Fruit fly (Drosophila melanogaster) whole organism, embryonic: Measurements from ENCODE around the gene RhoGDI.

ENCODE experiments used
- BEAF-32 ChIP-seq: fragments of 200-800 bp; sonication (Bioruptor generic); optimal IDR thresholded peaks from 3 replicates; lab custom pipeline; 2017; ENCODE audit warnings: missing biosample characterization, missing genetic modification characterization, mild to moderate bottlenecking, moderate library complexity, missing genetic modification reagents
- CG10462 ChIP-seq: fragments of 200-800 bp; sonication (Bioruptor generic); optimal IDR thresholded peaks from 2 replicates; lab custom pipeline; 2016; ENCODE audit warnings: missing biosample characterization, missing genetic modification characterization
- CG11456 ChIP-seq: fragments of 200-800 bp; sonication (Bioruptor generic); IDR thresholded peaks from 3 replicates; pipeline ENCODE4 v1.3.6; 2022; ENCODE audit warnings: missing biosample characterization, missing genetic modification characterization
- CG11696 ChIP-seq: fragments of 200-800 bp; sonication (Bioruptor generic); IDR thresholded peaks from 2 replicates; pipeline ENCODE4 v1.3.6; 2022; ENCODE audit warnings: missing biosample characterization, missing genetic modification characterization
- CG13624 ChIP-seq: fragments of 200-800 bp; sonication (Bioruptor generic); optimal IDR thresholded peaks from 2 replicates; lab custom pipeline; 2016; ENCODE audit warnings: missing biosample characterization, missing genetic modification characterization
- CG14441 ChIP-seq: fragments of 200-800 bp; sonication (Bioruptor generic); IDR thresholded peaks from 2 replicates; pipeline ENCODE4 v1.3.6; 2022; ENCODE audit warnings: missing biosample characterization, missing genetic modification characterization
- CG14965 ChIP-seq: fragments of 200-800 bp; sonication (Bioruptor generic); optimal IDR thresholded peaks from 2 replicates; lab custom pipeline; 2016; ENCODE audit warnings: missing biosample characterization, missing genetic modification characterization, borderline replicate concordance
- CG17186 ChIP-seq: fragments of 200-800 bp; sonication (Bioruptor generic); optimal IDR thresholded peaks from 3 replicates; lab custom pipeline; 2017; ENCODE audit warnings: missing biosample characterization, missing genetic modification reagents, missing genetic modification characterization
- CG17385 ChIP-seq: fragments of 200-800 bp; sonication (Bioruptor generic); optimal IDR thresholded peaks from 3 replicates; lab custom pipeline; 2018; ENCODE audit warnings: missing biosample characterization, mild to moderate bottlenecking, missing genetic modification characterization
- CG17612 ChIP-seq: fragments of 200-800 bp; sonication (Bioruptor generic); IDR thresholded peaks from 2 replicates; pipeline ENCODE4 v1.3.6; 2022; ENCODE audit warnings: missing biosample characterization, missing genetic modification characterization
- CG2120 ChIP-seq: fragments of 200-800 bp; sonication (Bioruptor generic); optimal IDR thresholded peaks from 3 replicates; lab custom pipeline; 2016; ENCODE audit warnings: missing biosample characterization, missing genetic modification characterization
- CG2712 ChIP-seq: fragments of 200-800 bp; optimal IDR thresholded peaks from 3 replicates; lab custom pipeline; 2019; ENCODE audit warnings: missing biosample characterization, mild to moderate bottlenecking, missing genetic modification characterization, moderate library complexity
- CG33557 ChIP-seq: fragments of 200-800 bp; sonication (Bioruptor generic); optimal IDR thresholded peaks from 2 replicates; lab custom pipeline; 2019; ENCODE audit warnings: missing biosample characterization, mild to moderate bottlenecking, missing genetic modification characterization, moderate library complexity
- CG6689 ChIP-seq: fragments of 200-800 bp; sonication (Bioruptor generic); IDR thresholded peaks from 2 replicates; pipeline ENCODE4 v1.3.6; 2022; ENCODE audit warnings: missing biosample characterization, missing genetic modification characterization
- CG6791 ChIP-seq: fragments of 200-800 bp; sonication (Bioruptor generic); IDR thresholded peaks from 3 replicates; pipeline ENCODE4 v1.3.6; 2022; ENCODE audit warnings: missing biosample characterization, missing genetic modification characterization; ENCODE audit not compliant: partially characterized antibody
- CG7271 ChIP-seq: fragments of 200-800 bp; sonication (Bioruptor generic); optimal IDR thresholded peaks from 2 replicates; lab custom pipeline; 2018; ENCODE audit warnings: missing biosample characterization, mild to moderate bottlenecking, missing genetic modification characterization, moderate library complexity
- CG7372 ChIP-seq: fragments of 200-800 bp; sonication (Bioruptor generic); IDR thresholded peaks from 2 replicates; pipeline ENCODE4 v1.3.6; 2022; ENCODE audit warnings: missing biosample characterization, missing genetic modification characterization
- CG7963 ChIP-seq: fragments of 200-800 bp; sonication (Bioruptor generic); IDR thresholded peaks from 3 replicates; pipeline ENCODE4 v1.3.6; 2022; ENCODE audit warnings: missing biosample characterization, missing genetic modification characterization; ENCODE audit not compliant: partially characterized antibody
- CG9437 ChIP-seq: fragments of 200-800 bp; sonication (Bioruptor generic); optimal IDR thresholded peaks from 2 replicates; lab custom pipeline; 2018; ENCODE audit warnings: missing biosample characterization, mild to moderate bottlenecking, missing genetic modification characterization
- D19B ChIP-seq: fragments of 200-800 bp; sonication (Bioruptor generic); optimal IDR thresholded peaks from 2 replicates; lab custom pipeline; 2017; ENCODE audit warnings: missing biosample characterization, mild to moderate bottlenecking, missing genetic modification characterization
- Dll ChIP-seq: fragments of 200-800 bp; sonication (Bioruptor generic); IDR thresholded peaks from 4 replicates; pipeline ENCODE4 v1.3.6; 2022; ENCODE audit warnings: missing biosample characterization, missing genetic modification characterization; ENCODE audit not compliant: partially characterized antibody
- Drgx ChIP-seq: fragments of 200-800 bp; sonication (Bioruptor generic); IDR thresholded peaks from 2 replicates; pipeline ENCODE4 v1.3.6; 2022; ENCODE audit warnings: missing biosample characterization, missing genetic modification characterization
- Fer3 ChIP-seq: fragments of 200-800 bp; sonication (Bioruptor generic); optimal IDR thresholded peaks from 2 replicates; lab custom pipeline; 2018; ENCODE audit warnings: missing biosample characterization, mild to moderate bottlenecking, missing genetic modification characterization, moderate library complexity
- HLH4C ChIP-seq: fragments of 200-800 bp; sonication (Bioruptor generic); IDR thresholded peaks from 3 replicates; pipeline ENCODE4 v1.3.6; 2022; ENCODE audit warnings: missing biosample characterization, missing genetic modification characterization; ENCODE audit not compliant: partially characterized antibody
- Hmr ChIP-seq: fragments of 200-800 bp; sonication (Bioruptor generic); optimal IDR thresholded peaks from 3 replicates; lab custom pipeline; 2017; ENCODE audit warnings: mild to moderate bottlenecking, missing biosample characterization, missing genetic modification reagents, missing genetic modification characterization
- Hmx ChIP-seq: fragments of 200-800 bp; sonication (Bioruptor generic); optimal IDR thresholded peaks from 2 replicates; lab custom pipeline; 2016; ENCODE audit warnings: missing biosample characterization, missing genetic modification characterization
- Hsf ChIP-seq: fragments of 200-800 bp; sonication (Bioruptor generic); optimal IDR thresholded peaks from 3 replicates; lab custom pipeline; 2016; ENCODE audit warnings: missing biosample characterization, missing genetic modification characterization
- Med ChIP-seq: fragments of 200-800 bp; sonication (Bioruptor generic); peaks from one replicate; lab custom pipeline; 2016; ENCODE audit warnings: missing biosample characterization, missing genetic modification characterization, mild to moderate bottlenecking, inconsistent platforms, moderate library complexity
- Rx ChIP-seq: fragments of 200-800 bp; sonication (Bioruptor generic); IDR thresholded peaks from 2 replicates; pipeline ENCODE4 v1.3.6; 2022; ENCODE audit warnings: missing biosample characterization, missing genetic modification characterization
- Side ChIP-seq: fragments of 200-800 bp; sonication (Bioruptor generic); optimal IDR thresholded peaks from 2 replicates; lab custom pipeline; 2016; ENCODE audit warnings: missing biosample characterization, missing genetic modification characterization
- Sin3A ChIP-seq: fragments of >200 bp; optimal IDR thresholded peaks from 2 replicates; lab custom pipeline; 2018
- Taf1 ChIP-seq: fragments of 200-800 bp; sonication (Bioruptor generic); IDR thresholded peaks from 2 replicates; pipeline ENCODE4 v1.3.6; 2022; ENCODE audit warnings: missing biosample characterization, missing genetic modification characterization
- bbx ChIP-seq: fragments of 200-800 bp; sonication (Bioruptor generic); IDR thresholded peaks from 2 replicates; pipeline ENCODE4 v1.3.6; 2022; ENCODE audit warnings: missing biosample characterization, missing genetic modification characterization; ENCODE audit not compliant: partially characterized antibody
- bigmax ChIP-seq: fragments of 200-800 bp; sonication (Bioruptor generic); optimal IDR thresholded peaks from 2 replicates; lab custom pipeline; 2018; ENCODE audit warnings: missing biosample characterization, mild to moderate bottlenecking, missing genetic modification characterization
- crp ChIP-seq, 2 experiments: fragments of 200-800 bp; sonication (Bioruptor generic); optimal IDR thresholded peaks; 2 replicates in 1 of 2; 3 replicates in 1 of 2; lab custom pipeline; 2017; ENCODE audit warnings: missing biosample characterization in 2 of 2, missing genetic modification characterization in 2 of 2, mild to moderate bottlenecking in 1 of 2, moderate library complexity in 1 of 2
- dan ChIP-seq: fragments of 200-800 bp; sonication (Bioruptor generic); IDR thresholded peaks from 2 replicates; pipeline ENCODE4 v1.3.6; 2022; ENCODE audit warnings: missing biosample characterization, missing genetic modification characterization
- danr ChIP-seq: fragments of 200-800 bp; sonication (Bioruptor generic); IDR thresholded peaks from 2 replicates; pipeline ENCODE4 v1.3.6; 2022; ENCODE audit warnings: missing biosample characterization, missing genetic modification characterization
- disco-r ChIP-seq: fragments of 200-800 bp; sonication (Bioruptor generic); optimal IDR thresholded peaks from 2 replicates; lab custom pipeline; 2016; ENCODE audit warnings: missing biosample characterization, missing genetic modification characterization
- ftz-f1 ChIP-seq: fragments of 200-800 bp; sonication (Bioruptor generic); optimal IDR thresholded peaks from 2 replicates; lab custom pipeline; 2016; ENCODE audit warnings: missing biosample characterization, missing genetic modification characterization
- gem ChIP-seq: fragments of 200-800 bp; sonication (Bioruptor generic); optimal IDR thresholded peaks from 2 replicates; lab custom pipeline; 2019; ENCODE audit warnings: missing biosample characterization, mild to moderate bottlenecking, missing genetic modification characterization, moderate library complexity
- kni ChIP-seq: fragments of 200-800 bp; sonication (Bioruptor generic); optimal IDR thresholded peaks from 3 replicates; lab custom pipeline; 2017; ENCODE audit warnings: mild to moderate bottlenecking, missing biosample characterization, missing genetic modification reagents, missing genetic modification characterization
- lab ChIP-seq: fragments of 200-800 bp; sonication (Bioruptor generic); optimal IDR thresholded peaks from 3 replicates; lab custom pipeline; 2017; ENCODE audit warnings: missing biosample characterization, missing genetic modification characterization, mild to moderate bottlenecking, moderate library complexity, missing genetic modification reagents
- peb ChIP-seq: fragments of 200-800 bp; sonication (Bioruptor generic); IDR thresholded peaks from 2 replicates; pipeline ENCODE4 v1.3.6; 2022; ENCODE audit warnings: missing biosample characterization, missing genetic modification characterization
- pros ChIP-seq: fragments of 200-800 bp; sonication (Bioruptor generic); optimal IDR thresholded peaks from 3 replicates; lab custom pipeline; 2019; ENCODE audit warnings: missing biosample characterization, mild to moderate bottlenecking, missing genetic modification characterization, moderate library complexity
- pum ChIP-seq: fragments of 200-800 bp; sonication (Bioruptor generic); optimal IDR thresholded peaks from 2 replicates; lab custom pipeline; 2016; ENCODE audit warnings: missing biosample characterization, missing genetic modification characterization
- repo ChIP-seq: fragments of 200-800 bp; sonication (Bioruptor generic); optimal IDR thresholded peaks from 2 replicates; lab custom pipeline; 2016; ENCODE audit warnings: missing biosample characterization, missing genetic modification characterization
- rib ChIP-seq: fragments of 200-800 bp; sonication (Bioruptor generic); IDR thresholded peaks from 2 replicates; pipeline ENCODE4 v1.3.6; 2022; ENCODE audit warnings: missing biosample characterization, missing genetic modification characterization
- row ChIP-seq: fragments of 200-800 bp; sonication (Bioruptor generic); IDR thresholded peaks from 3 replicates; pipeline ENCODE4 v1.3.6; 2022; ENCODE audit warnings: missing biosample characterization, missing genetic modification characterization
- unc-4 ChIP-seq: fragments of 200-800 bp; sonication (Bioruptor generic); IDR thresholded peaks from 2 replicates; pipeline ENCODE4 v1.3.6; 2022; ENCODE audit warnings: missing biosample characterization, missing genetic modification characterization; ENCODE audit not compliant: partially characterized antibody
- vnd ChIP-seq: fragments of 200-800 bp; sonication (Bioruptor generic); IDR thresholded peaks from 3 replicates; pipeline ENCODE4 v1.3.6; 2022; ENCODE audit warnings: missing biosample characterization, missing genetic modification characterization; ENCODE audit not compliant: partially characterized antibody

RhoGDI gene

DNA sequence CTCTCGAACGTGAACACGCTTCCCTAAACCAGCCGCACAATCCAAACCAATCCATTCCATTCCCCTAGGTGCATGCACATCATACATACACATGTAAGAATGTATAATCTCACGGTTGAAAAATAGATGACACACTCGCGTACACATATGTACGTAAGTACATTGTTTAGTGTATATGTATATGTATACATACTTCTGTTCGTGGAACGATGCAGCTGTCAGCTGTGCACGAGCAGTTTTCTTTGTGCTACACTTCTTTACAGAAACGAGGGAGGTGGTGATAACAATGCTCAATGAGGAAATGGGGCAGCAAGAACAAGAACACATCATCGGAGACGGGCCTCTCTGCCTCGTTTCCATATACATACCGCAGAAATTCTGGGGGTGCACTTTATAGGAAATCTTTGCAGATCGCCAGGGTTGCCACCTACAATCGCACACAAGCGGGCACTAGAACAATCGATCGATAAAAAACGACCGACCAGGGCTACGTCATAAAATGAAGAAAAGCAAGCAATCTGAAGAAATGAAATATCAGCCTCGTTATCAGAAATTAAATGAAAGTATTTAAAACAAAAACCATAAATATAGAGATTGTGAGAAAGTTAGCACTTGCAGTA is 29.1 kb upstream of the RhoGDI start (continued):
- TF ChIP-seq CG11456 (GFP tag; lab: Robert Waterston, UW) (no peak), CG13624 (GFP tag; lab: Kevin White, UChicago) (no peak), gem (tag; lab: Kevin White, UChicago) (peak; percentile 13), Dll (0 out of 4 replicates have a peak, but pooled peaks have one; percentile 35), pros (peak; percentile 97), row (0 out of 3 replicates have a peak, but pooled peaks have one; percentile 7), CG10462 (GFP tag; lab: Kevin White, UChicago) (no peak), CG17385 (GFP tag; lab: Kevin White, UChicago) (peak; percentile 73), Rx (GFP tag; lab: Robert Waterston, UW) (no peak), Hmx (no peak), CG17612 (GFP tag; lab: Robert Waterston, UW) (no peak), Fer3 (tag; lab: Kevin White, UChicago) (no peak), bbx (GFP tag; lab: Robert Waterston, UW) (peak; percentile 61; the same call in 1 of the 2 replicates), disco-r (GFP tag; lab: Kevin White, UChicago) (no peak), rib (GFP tag; lab: Robert Waterston, UW) (no peak), CG6791 (GFP tag; lab: Robert Waterston, UW) (no peak), CG7372 (GFP tag; lab: Robert Waterston, UW) (no peak), bigmax (GFP tag; lab: Kevin White, UChicago) (no peak), CG14965 (GFP tag; lab: Kevin White, UChicago) (no peak), CG14441 (GFP tag; lab: Robert Waterston, UW) (no peak), HLH4C (GFP tag; lab: Robert Waterston, UW) (no peak), D19B (GFP tag; lab: Kevin White, UChicago) (no peak), BEAF-32 (GFP tag; lab: Kevin White, UChicago) (peak; percentile 4), CG17186 (no peak), ftz-f1 (GFP tag; lab: Kevin White, UChicago) (no peak), CG9437 (no peak), CG33557 (no peak), pum (GFP tag; lab: Kevin White, UChicago) (no peak), repo (GFP tag; lab: Kevin White, UChicago) (no peak), dan (GFP tag; lab: Robert Waterston, UW) (no peak), crp (GFP tag; optimal IDR thresholded peaks at IDR 0.05; lab: Kevin White, UChicago) (peak in 1 of 2 experiments; percentile 49), kni (GFP tag; lab: Kevin White, UChicago) (peak; percentile 96), Side (GFP tag; lab: Kevin White, UChicago) (no peak), CG11696 (GFP tag; lab: Robert Waterston, UW) (no peak), CG2120 (GFP tag; lab: Kevin White, UChicago) (no peak), CG6689 (GFP tag; lab: Robert Waterston, UW) (no peak), Med (GFP tag; lab: Kevin White, UChicago) (peak; percentile 21), unc-4 (GFP tag; lab: Robert Waterston, UW) (no peak), Sin3A (no peak), CG7271 (tag; lab: Kevin White, UChicago) (no peak), Taf1 (no peak), Drgx (GFP tag; lab: Robert Waterston, UW) (no peak; the same call in 1 of the 2 replicates), danr (GFP tag; lab: Robert Waterston, UW) (no peak), CG2712 (tag; lab: Kevin White, UChicago) (no peak), lab (no peak), vnd (GFP tag; lab: Robert Waterston, UW) (no peak), Hmr (GFP tag; lab: Kevin White, UChicago) (no peak), CG7963 (GFP tag; lab: Robert Waterston, UW) (no peak), Hsf (GFP tag; lab: Kevin White, UChicago) (no peak), peb (GFP tag; lab: Robert Waterston, UW) (no peak)
